Worm (Caenorhabditis elegans): Measurements from ENCODE around the gene srx-4.

ce11 chrV:706918-707317, 14.3 kb upstream of the srx-4 start, which contains the start of gene srbc-38:
- TF ChIP-seq peb-1 (tag; optimal IDR thresholded peaks at IDR 0.05), result no peak
- TF ChIP-seq snpc-4 (tag; optimal IDR thresholded peaks at IDR 0.05), result no peak
- TF ChIP-seq ama-1 (optimal IDR thresholded peaks at IDR 0.05), result no peak
- no peak for TF ChIP-seq lsy-2 (tag; optimal IDR thresholded peaks at IDR 0.05)
- no peak for TF ChIP-seq fos-1 (tag; optimal IDR thresholded peaks at IDR 0.05)
- no peak for TF ChIP-seq elt-3 (tag; optimal IDR thresholded peaks at IDR 0.05)
- TF ChIP-seq ztf-11 (tag; optimal IDR thresholded peaks at IDR 0.05), result no peak
- no peak for TF ChIP-seq F13H6.1 (tag; optimal IDR thresholded peaks at IDR 0.05)
- TF ChIP-seq nhr-21 (tag; optimal IDR thresholded peaks at IDR 0.05), result no peak
- TF ChIP-seq lin-11 (tag; optimal IDR thresholded peaks at IDR 0.05), result no peak
